Worm (Caenorhabditis elegans): Measurements from ENCODE around the gene C14A6.6.

Gene C14A6.6

ce11 chrV:18158172-18158571 is 8.9 kb downstream of the C14A6.6 start:
- TF ChIP-seq klf-2 (GFP tag; conservative IDR thresholded peaks at IDR 0.05) (no peak), ref-1 (GFP tag; conservative IDR thresholded peaks at IDR 0.05) (no peak), T22C8.4 (GFP tag; IDR thresholded peaks at IDR 0.05) (no peak), tab-1 (GFP tag; IDR thresholded peaks at IDR 0.05) (no peak), flt-1 (GFP tag; IDR thresholded peaks at IDR 0.05) (no peak), cog-1 (tag; optimal IDR thresholded peaks at IDR 0.05) (no peak), ztf-29 (GFP tag; IDR thresholded peaks at IDR 0.05) (no peak), med-1 (GFP tag; optimal IDR thresholded peaks at IDR 0.05; ENCODE audit: insufficient read depth) (no peak), ztf-23 (GFP tag; IDR thresholded peaks at IDR 0.05) (no peak)

- TF ChIP-seq ref-1 (GFP tag; conservative IDR thresholded peaks at IDR 0.05) (no peak), med-1 (GFP tag; optimal IDR thresholded peaks at IDR 0.05; ENCODE audit: insufficient read depth) (no peak), cog-1 (tag; optimal IDR thresholded peaks at IDR 0.05) (no peak), flt-1 (GFP tag; IDR thresholded peaks at IDR 0.05) (no peak), tab-1 (GFP tag; IDR thresholded peaks at IDR 0.05) (no peak), T22C8.4 (GFP tag; IDR thresholded peaks at IDR 0.05) (no peak), ztf-29 (GFP tag; IDR thresholded peaks at IDR 0.05) (no peak), klf-2 (GFP tag; conservative IDR thresholded peaks at IDR 0.05) (no peak), ztf-23 (GFP tag; IDR thresholded peaks at IDR 0.05) (no peak)
Measured at ce11 chrV:18157707-18158106, 9.4 kb downstream of the C14A6.6 start, which contains the start of gene clec-48. Gene clec-48 (plus strand): TSS chrV:18158026.

ce11 chrV:18146077-18146476 is 21.0 kb downstream of the C14A6.6 start, which contains the start of gene C14A6.3:
Gene C14A6.3 (plus strand): TSS chrV:18146377.
- TF ChIP-seq T22C8.4 (GFP tag; IDR thresholded peaks at IDR 0.05) (no peak), med-1 (GFP tag; optimal IDR thresholded peaks at IDR 0.05; ENCODE audit: insufficient read depth) (no peak), flt-1 (GFP tag; IDR thresholded peaks at IDR 0.05) (no peak), tab-1 (GFP tag; IDR thresholded peaks at IDR 0.05) (no peak), ztf-29 (GFP tag; IDR thresholded peaks at IDR 0.05) (no peak), ztf-23 (GFP tag; IDR thresholded peaks at IDR 0.05) (no peak), klf-2 (GFP tag; conservative IDR thresholded peaks at IDR 0.05) (no peak), ref-1 (GFP tag; conservative IDR thresholded peaks at IDR 0.05) (no peak), cog-1 (tag; optimal IDR thresholded peaks at IDR 0.05) (no peak)

ce11 chrV:18144442-18144841 is 22.6 kb downstream of the C14A6.6 start:
- TF ChIP-seq cog-1 (tag; optimal IDR thresholded peaks at IDR 0.05) (no peak), klf-2 (GFP tag; conservative IDR thresholded peaks at IDR 0.05) (no peak), ztf-23 (GFP tag; IDR thresholded peaks at IDR 0.05) (no peak), ref-1 (GFP tag; conservative IDR thresholded peaks at IDR 0.05) (no peak), ztf-29 (GFP tag; IDR thresholded peaks at IDR 0.05) (no peak), flt-1 (GFP tag; IDR thresholded peaks at IDR 0.05) (no peak), tab-1 (GFP tag; IDR thresholded peaks at IDR 0.05) (no peak), T22C8.4 (GFP tag; IDR thresholded peaks at IDR 0.05) (no peak), med-1 (GFP tag; optimal IDR thresholded peaks at IDR 0.05; ENCODE audit: insufficient read depth) (no peak)

ce11 chrV:18143445-18143844 is 23.6 kb downstream of the C14A6.6 start, which contains the start of gene Y37H2A.14:
Gene Y37H2A.14 (plus strand): TSS chrV:18143745.
- no peak for TF ChIP-seq ztf-23 (GFP tag; IDR thresholded peaks at IDR 0.05)
- no peak for TF ChIP-seq ref-1 (GFP tag; conservative IDR thresholded peaks at IDR 0.05)
- no peak for TF ChIP-seq med-1 (GFP tag; optimal IDR thresholded peaks at IDR 0.05; ENCODE audit: insufficient read depth)
- no peak for TF ChIP-seq T22C8.4 (GFP tag; IDR thresholded peaks at IDR 0.05)
- no peak for TF ChIP-seq ztf-29 (GFP tag; IDR thresholded peaks at IDR 0.05)
- no peak for TF ChIP-seq tab-1 (GFP tag; IDR thresholded peaks at IDR 0.05)
- TF ChIP-seq flt-1 (GFP tag; IDR thresholded peaks at IDR 0.05), result no peak
- TF ChIP-seq klf-2 (GFP tag; conservative IDR thresholded peaks at IDR 0.05), result no peak

- TF ChIP-seq flt-1 (GFP tag; IDR thresholded peaks at IDR 0.05) (no peak), T22C8.4 (GFP tag; IDR thresholded peaks at IDR 0.05) (no peak), cog-1 (tag; optimal IDR thresholded peaks at IDR 0.05) (no peak)
Measured at ce11 chrV:18142549-18142948, 24.5 kb downstream of the C14A6.6 start, which contains the start of gene Y37H2A.13. Gene Y37H2A.13 (plus strand): TSS chrV:18142849.

- TF ChIP-seq ref-1 (GFP tag; conservative IDR thresholded peaks at IDR 0.05) (no peak), tab-1 (GFP tag; IDR thresholded peaks at IDR 0.05) (no peak), cog-1 (tag; optimal IDR thresholded peaks at IDR 0.05) (no peak), T22C8.4 (GFP tag; IDR thresholded peaks at IDR 0.05) (no peak), ztf-23 (GFP tag; IDR thresholded peaks at IDR 0.05) (no peak), klf-2 (GFP tag; conservative IDR thresholded peaks at IDR 0.05) (no peak), flt-1 (GFP tag; IDR thresholded peaks at IDR 0.05) (no peak), ztf-29 (GFP tag; IDR thresholded peaks at IDR 0.05) (no peak), med-1 (GFP tag; optimal IDR thresholded peaks at IDR 0.05; ENCODE audit: insufficient read depth) (no peak)
Measured at ce11 chrV:18141161-18141560, 25.9 kb downstream of the C14A6.6 start, which contains the start of gene Y37H2A.11. Gene Y37H2A.11 (plus strand): TSS chrV:18141461.

ce11 chrV:18138695-18139094 is 28.4 kb downstream of the C14A6.6 start, which contains the start of gene Y37H2A.10:
Gene Y37H2A.10 (plus strand): TSS chrV:18138995.
- TF ChIP-seq T22C8.4 (GFP tag; IDR thresholded peaks at IDR 0.05), result no peak
- TF ChIP-seq cog-1 (tag; optimal IDR thresholded peaks at IDR 0.05), result no peak
- no peak for TF ChIP-seq klf-2 (GFP tag; conservative IDR thresholded peaks at IDR 0.05)
- no peak for TF ChIP-seq ref-1 (GFP tag; conservative IDR thresholded peaks at IDR 0.05)
- no peak for TF ChIP-seq flt-1 (GFP tag; IDR thresholded peaks at IDR 0.05)
- TF ChIP-seq ztf-29 (GFP tag; IDR thresholded peaks at IDR 0.05), result no peak
- TF ChIP-seq ztf-23 (GFP tag; IDR thresholded peaks at IDR 0.05), result no peak
- no peak for TF ChIP-seq med-1 (GFP tag; optimal IDR thresholded peaks at IDR 0.05; ENCODE audit: insufficient read depth)
- no peak for TF ChIP-seq tab-1 (GFP tag; IDR thresholded peaks at IDR 0.05)

ce11 chrV:18137679-18138078 is 29.4 kb downstream of the C14A6.6 start:
- TF ChIP-seq klf-2 (GFP tag; conservative IDR thresholded peaks at IDR 0.05) (no peak), cog-1 (tag; optimal IDR thresholded peaks at IDR 0.05) (no peak), ref-1 (GFP tag; conservative IDR thresholded peaks at IDR 0.05) (no peak), tab-1 (GFP tag; IDR thresholded peaks at IDR 0.05) (no peak), ztf-23 (GFP tag; IDR thresholded peaks at IDR 0.05) (no peak), ztf-29 (GFP tag; IDR thresholded peaks at IDR 0.05) (no peak), T22C8.4 (GFP tag; IDR thresholded peaks at IDR 0.05) (no peak), flt-1 (GFP tag; IDR thresholded peaks at IDR 0.05) (no peak), med-1 (GFP tag; optimal IDR thresholded peaks at IDR 0.05; ENCODE audit: insufficient read depth) (no peak)

- no peak for TF ChIP-seq klf-2 (GFP tag; conservative IDR thresholded peaks at IDR 0.05)
- no peak for TF ChIP-seq tab-1 (GFP tag; IDR thresholded peaks at IDR 0.05)
- no peak for TF ChIP-seq cog-1 (tag; optimal IDR thresholded peaks at IDR 0.05)
- no peak for TF ChIP-seq ztf-23 (GFP tag; IDR thresholded peaks at IDR 0.05)
- TF ChIP-seq flt-1 (GFP tag; IDR thresholded peaks at IDR 0.05), result no peak
- no peak for TF ChIP-seq ref-1 (GFP tag; conservative IDR thresholded peaks at IDR 0.05)
Measured at ce11 chrV:18134378-18134777, 32.7 kb downstream of the C14A6.6 start, which contains the start of gene Y37H2A.7. Gene Y37H2A.7 (minus strand): TSS chrV:18134478.

All from whole organism, midembryonic.